Worm (Caenorhabditis elegans) whole organism, late embryonic: ENCODE results near the gene nas-15.

ENCODE experiments used
- T23F11.4 ChIP-seq: fragments of 200-800 bp; sonication (Bioruptor generic); optimal IDR thresholded peaks from 2 replicates; lab custom pipeline; 2018; ENCODE audit warnings: mild to moderate bottlenecking, missing genetic modification characterization, missing compliant biosample characterization
- ama-1 ChIP-seq: fragments of 150-350 bp; optimal IDR thresholded peaks from 2 replicates; lab custom pipeline; 2014
- dmd-4 ChIP-seq: sonication (generic microtip); optimal IDR thresholded peaks from 2 replicates; lab custom pipeline; 2016; ENCODE audit warnings: borderline replicate concordance, missing genetic modification characterization, missing compliant biosample characterization
- nhr-11 ChIP-seq: fragments of 150-350 bp; optimal IDR thresholded peaks from 2 replicates; lab custom pipeline; 2014; ENCODE audit warnings: missing biosample characterization, missing genetic modification characterization
- pag-3 ChIP-seq: sonication (generic microtip); optimal IDR thresholded peaks from 2 replicates; lab custom pipeline; 2016; ENCODE audit warnings: missing compliant biosample characterization, missing genetic modification characterization, borderline replicate concordance
- pat-9 ChIP-seq: fragments of 200-800 bp; sonication (Bioruptor generic); optimal IDR thresholded peaks from 2 replicates; lab custom pipeline; 2018; ENCODE audit warnings: mild to moderate bottlenecking, missing genetic modification characterization, moderate library complexity, missing compliant biosample characterization
- pha-4 ChIP-seq: fragments of 150-350 bp; optimal IDR thresholded peaks from 2 replicates; lab custom pipeline; 2018; ENCODE audit warnings: missing biosample characterization, missing genetic modification reagents, missing genetic modification characterization
- tbx-2 ChIP-seq: sonication (generic microtip); optimal IDR thresholded peaks from 2 replicates; lab custom pipeline; 2016; ENCODE audit warnings: missing genetic modification characterization, missing compliant biosample characterization
- unc-55 ChIP-seq: sonication (generic microtip); optimal IDR thresholded peaks from 2 replicates; lab custom pipeline; 2017; ENCODE audit warnings: missing biosample characterization, missing genetic modification reagents, missing genetic modification characterization

- no peak for TF ChIP-seq pha-4 (tag; lab: Kevin White, UChicago)
- TF ChIP-seq tbx-2 (tag; lab: Kevin White, UChicago): no peak
- no peak for TF ChIP-seq T23F11.4 (GFP tag; lab: Kevin White, UChicago)
- TF ChIP-seq ama-1 (lab: Kevin White, UChicago): no peak
- no peak for TF ChIP-seq dmd-4 (tag; lab: Kevin White, UChicago)
- TF ChIP-seq unc-55 (GFP tag; lab: Kevin White, UChicago): peak; percentile 7
- no peak for TF ChIP-seq nhr-11 (tag; lab: Kevin White, UChicago)
- TF ChIP-seq pag-3 (tag; lab: Kevin White, UChicago): no peak
- no peak for TF ChIP-seq pat-9 (tag; lab: Kevin White, UChicago)
These were observed 34.7 kb downstream of the nas-15 start for ce11 chrX:812264-812663.
